Fruit fly (Drosophila melanogaster) whole organism, embryonic: ENCODE data around the gene CG6126.

Experiments used
- Atf-2 ChIP-seq: fragments of 200-800 bp; sonication (Bioruptor generic); optimal IDR thresholded peaks from 2 replicates; lab custom pipeline; 2016; ENCODE audit warnings: missing biosample characterization, missing genetic modification characterization
- Bdp1 ChIP-seq: fragments of 200-800 bp; sonication (Bioruptor generic); optimal IDR thresholded peaks from 3 replicates; lab custom pipeline; 2016; ENCODE audit warnings: missing biosample characterization, missing genetic modification characterization
- Bteb2 ChIP-seq: fragments of 200-800 bp; sonication (Bioruptor generic); optimal IDR thresholded peaks from 2 replicates; lab custom pipeline; 2016; ENCODE audit warnings: missing biosample characterization, missing genetic modification characterization
- CG11504 ChIP-seq: fragments of 200-800 bp; sonication (Bioruptor generic); optimal IDR thresholded peaks from 3 replicates; lab custom pipeline; 2019; ENCODE audit warnings: missing biosample characterization, mild to moderate bottlenecking, missing genetic modification characterization, moderate library complexity
- CG13296 ChIP-seq: fragments of 200-800 bp; sonication (Bioruptor generic); optimal IDR thresholded peaks from 3 replicates; lab custom pipeline; 2018; ENCODE audit warnings: missing biosample characterization, mild to moderate bottlenecking, missing genetic modification characterization
- CG14014 ChIP-seq: fragments of 200-800 bp; sonication (Bioruptor generic); IDR thresholded peaks from 2 replicates; pipeline ENCODE4 v1.3.6; 2022; ENCODE audit warnings: missing biosample characterization, missing genetic modification characterization
- CG14667 ChIP-seq: fragments of 200-800 bp; sonication (Bioruptor generic); IDR thresholded peaks from 2 replicates; pipeline ENCODE4 v1.3.6; 2022; ENCODE audit warnings: missing biosample characterization, missing genetic modification characterization
- CG14710 ChIP-seq: fragments of 200-800 bp; sonication (Bioruptor generic); optimal IDR thresholded peaks from 3 replicates; lab custom pipeline; 2019; ENCODE audit warnings: missing biosample characterization, mild to moderate bottlenecking, missing genetic modification characterization, moderate library complexity
- CG15696 ChIP-seq: fragments of 200-800 bp; sonication (Bioruptor generic); optimal IDR thresholded peaks from 2 replicates; lab custom pipeline; 2019; ENCODE audit warnings: missing biosample characterization, mild to moderate bottlenecking, missing genetic modification characterization, moderate library complexity
- CG18619 ChIP-seq: fragments of 200-800 bp; sonication (Bioruptor generic); optimal IDR thresholded peaks from 3 replicates; lab custom pipeline; 2017; ENCODE audit warnings: missing biosample characterization, mild to moderate bottlenecking, missing genetic modification characterization
- CG18764 ChIP-seq: fragments of 200-800 bp; sonication (Bioruptor generic); optimal IDR thresholded peaks from 3 replicates; lab custom pipeline; 2016; ENCODE audit warnings: missing biosample characterization, missing genetic modification characterization
- CG2199 ChIP-seq: fragments of 200-800 bp; sonication (Bioruptor generic); IDR thresholded peaks from 3 replicates; pipeline ENCODE4 v1.3.6; 2022; ENCODE audit warnings: missing biosample characterization, missing genetic modification characterization
- CG30020 ChIP-seq: fragments of 200-800 bp; optimal IDR thresholded peaks from 2 replicates; lab custom pipeline; 2019; ENCODE audit warnings: missing biosample characterization, mild to moderate bottlenecking, missing genetic modification characterization, moderate library complexity
- CG34224 ChIP-seq: fragments of 200-800 bp; sonication (Bioruptor generic); IDR thresholded peaks from 3 replicates; pipeline ENCODE4 v1.3.6; 2022; ENCODE audit warnings: missing biosample characterization, missing genetic modification characterization; ENCODE audit not compliant: partially characterized antibody
- CG4854 ChIP-seq: fragments of 200-800 bp; sonication (Bioruptor generic); optimal IDR thresholded peaks from 2 replicates; lab custom pipeline; 2016; ENCODE audit warnings: missing biosample characterization, missing genetic modification characterization, inconsistent platforms
- CG6854 ChIP-seq: fragments of 200-800 bp; sonication (Bioruptor generic); optimal IDR thresholded peaks from 3 replicates; lab custom pipeline; 2017; ENCODE audit warnings: missing biosample characterization, mild to moderate bottlenecking, missing genetic modification characterization
- CG7357 ChIP-seq: fragments of 200-800 bp; sonication (Bioruptor generic); IDR thresholded peaks from 3 replicates; pipeline ENCODE4 v1.3.6; 2022; ENCODE audit warnings: missing biosample characterization, missing genetic modification characterization
- CG7372 ChIP-seq: fragments of 200-800 bp; sonication (Bioruptor generic); IDR thresholded peaks from 2 replicates; pipeline ENCODE4 v1.3.6; 2022; ENCODE audit warnings: missing biosample characterization, missing genetic modification characterization
- CG8478 ChIP-seq: fragments of >200 bp; optimal IDR thresholded peaks from 2 replicates; lab custom pipeline; 2018
- CG8765 ChIP-seq: fragments of 200-800 bp; sonication (Bioruptor generic); IDR thresholded peaks from 2 replicates; pipeline ENCODE4 v1.3.6; 2022; ENCODE audit warnings: missing biosample characterization, missing genetic modification characterization
- Camta ChIP-seq: fragments of 200-800 bp; sonication (Bioruptor generic); optimal IDR thresholded peaks from 2 replicates; lab custom pipeline; 2016; ENCODE audit warnings: missing biosample characterization, missing genetic modification characterization
- Doc2 ChIP-seq: fragments of 200-800 bp; sonication (Bioruptor generic); IDR thresholded peaks from 2 replicates; pipeline ENCODE4 v1.3.6; 2022; ENCODE audit warnings: missing biosample characterization, missing genetic modification characterization
- H2.0 ChIP-seq: fragments of 200-800 bp; sonication (Bioruptor generic); IDR thresholded peaks from 2 replicates; pipeline ENCODE4 v1.3.6; 2022; ENCODE audit warnings: missing biosample characterization, missing genetic modification characterization
- HmgZ ChIP-seq: fragments of 200-800 bp; sonication (Bioruptor generic); optimal IDR thresholded peaks from 2 replicates; lab custom pipeline; 2018; ENCODE audit warnings: missing biosample characterization, mild to moderate bottlenecking, missing genetic modification characterization
- Hr51 ChIP-seq, 2 experiments: fragments of 200-800 bp; sonication (Bioruptor generic); optimal IDR thresholded peaks; 2 replicates in 1 of 2; 3 replicates in 1 of 2; lab custom pipeline; 2016 to 2018; ENCODE audit warnings: missing biosample characterization in 2 of 2, missing genetic modification characterization in 2 of 2, mild to moderate bottlenecking in 1 of 2, moderate library complexity in 1 of 2
- Kr ChIP-seq: fragments of 200-800 bp; sonication (Bioruptor generic); optimal IDR thresholded peaks from 2 replicates; lab custom pipeline; 2017; ENCODE audit warnings: missing biosample characterization, mild to moderate bottlenecking, missing genetic modification characterization
- MTF-1 ChIP-seq: fragments of 200-800 bp; sonication (Bioruptor generic); optimal IDR thresholded peaks from 2 replicates; lab custom pipeline; 2018; ENCODE audit warnings: missing biosample characterization, mild to moderate bottlenecking, missing genetic modification characterization, borderline replicate concordance
- Meics ChIP-seq: fragments of 200-800 bp; sonication (Bioruptor generic); optimal IDR thresholded peaks from 2 replicates; lab custom pipeline; 2017; ENCODE audit warnings: missing biosample characterization, mild to moderate bottlenecking, missing genetic modification characterization
- Nf-YA ChIP-seq: fragments of 200-800 bp; sonication (Bioruptor generic); IDR thresholded peaks from 2 replicates; pipeline ENCODE4 v1.3.6; 2022; ENCODE audit warnings: missing biosample characterization, missing genetic modification characterization
- Nf-YC ChIP-seq: fragments of 200-800 bp; optimal IDR thresholded peaks from 3 replicates; lab custom pipeline; 2019; ENCODE audit warnings: missing biosample characterization, mild to moderate bottlenecking, missing genetic modification characterization, moderate library complexity
- Poxn ChIP-seq: fragments of 200-800 bp; sonication (Bioruptor generic); IDR thresholded peaks from 2 replicates; pipeline ENCODE4 v1.3.6; 2022; ENCODE audit warnings: missing biosample characterization, missing genetic modification characterization
- Six4 ChIP-seq: fragments of 200-800 bp; sonication (Bioruptor generic); optimal IDR thresholded peaks from 2 replicates; lab custom pipeline; 2016; ENCODE audit warnings: missing biosample characterization, missing genetic modification characterization
- Spps ChIP-seq: fragments of 200-800 bp; sonication (Bioruptor generic); optimal IDR thresholded peaks from 2 replicates; lab custom pipeline; 2018; ENCODE audit warnings: missing biosample characterization, mild to moderate bottlenecking, missing genetic modification characterization
- Usf ChIP-seq: fragments of 200-800 bp; sonication (Bioruptor generic); optimal IDR thresholded peaks from 2 replicates; lab custom pipeline; 2017; ENCODE audit warnings: missing genotype, missing biosample characterization, missing genetic modification characterization
- amos ChIP-seq: fragments of 200-800 bp; sonication (Bioruptor generic); IDR thresholded peaks from 2 replicates; pipeline ENCODE4 v1.3.6; 2022; ENCODE audit warnings: missing biosample characterization, missing genetic modification characterization; ENCODE audit not compliant: partially characterized antibody
- cato ChIP-seq: fragments of 200-800 bp; sonication (Bioruptor generic); optimal IDR thresholded peaks from 2 replicates; lab custom pipeline; 2016; ENCODE audit warnings: missing biosample characterization, missing genetic modification characterization, borderline replicate concordance
- chinmo ChIP-seq: fragments of 200-800 bp; sonication (Bioruptor generic); IDR thresholded peaks from 4 replicates; pipeline ENCODE4 v1.3.6; 2022; ENCODE audit warnings: missing biosample characterization, missing genetic modification characterization; ENCODE audit not compliant: partially characterized antibody
- ci ChIP-seq: fragments of 200-800 bp; sonication (Bioruptor generic); IDR thresholded peaks from 3 replicates; pipeline ENCODE4 v1.3.6; 2022; ENCODE audit warnings: missing biosample characterization, missing genetic modification characterization
- eyg ChIP-seq: fragments of 200-800 bp; sonication (Bioruptor generic); optimal IDR thresholded peaks from 3 replicates; lab custom pipeline; 2016; ENCODE audit warnings: missing biosample characterization, missing genetic modification characterization
- fd96Cb ChIP-seq: fragments of 200-800 bp; sonication (Bioruptor generic); optimal IDR thresholded peaks from 2 replicates; lab custom pipeline; 2018; ENCODE audit warnings: missing biosample characterization, mild to moderate bottlenecking, missing genetic modification characterization, moderate library complexity
- fu2 ChIP-seq: fragments of 200-800 bp; sonication (Bioruptor generic); optimal IDR thresholded peaks from 2 replicates; lab custom pipeline; 2016; ENCODE audit warnings: missing biosample characterization, missing genetic modification characterization
- hkb ChIP-seq, 2 experiments: fragments of 200-800 bp in 1 of 2; fragments of >200 bp in 1 of 2; sonication (Bioruptor generic) in 1 of 2; IDR thresholded peaks in 1 of 2; optimal IDR thresholded peaks in 1 of 2; 2 replicates each; pipeline versions ENCODE4 v1.3.6 to Lab custom; 2017 to 2022; ENCODE audit warnings: missing biosample characterization in 1 of 2, missing genetic modification characterization in 1 of 2
- jumu ChIP-seq: fragments of 200-800 bp; sonication (Bioruptor generic); optimal IDR thresholded peaks from 3 replicates; lab custom pipeline; 2016; ENCODE audit warnings: missing biosample characterization, missing genetic modification characterization
- ken ChIP-seq: fragments of 200-800 bp; sonication (Bioruptor generic); IDR thresholded peaks from 3 replicates; pipeline ENCODE4 v1.3.6; 2022; ENCODE audit warnings: missing biosample characterization, missing genetic modification characterization
- klu ChIP-seq: fragments of 200-800 bp; sonication (Bioruptor generic); IDR thresholded peaks from 2 replicates; pipeline ENCODE4 v1.3.6; 2022; ENCODE audit warnings: missing biosample characterization, missing genetic modification characterization
- peb ChIP-seq: fragments of 200-800 bp; sonication (Bioruptor generic); IDR thresholded peaks from 2 replicates; pipeline ENCODE4 v1.3.6; 2022; ENCODE audit warnings: missing biosample characterization, missing genetic modification characterization
- pita ChIP-seq: fragments of 200-800 bp; sonication (Bioruptor generic); optimal IDR thresholded peaks from 2 replicates; lab custom pipeline; 2017; ENCODE audit warnings: missing biosample characterization, mild to moderate bottlenecking, missing genetic modification characterization
- row ChIP-seq: fragments of 200-800 bp; sonication (Bioruptor generic); IDR thresholded peaks from 3 replicates; pipeline ENCODE4 v1.3.6; 2022; ENCODE audit warnings: missing biosample characterization, missing genetic modification characterization
- vfl ChIP-seq: fragments of 200-800 bp; sonication (Bioruptor generic); optimal IDR thresholded peaks from 2 replicates; lab custom pipeline; 2016; ENCODE audit warnings: missing biosample characterization, missing genetic modification characterization
- wek ChIP-seq: fragments of 200-800 bp; sonication (Bioruptor generic); optimal IDR thresholded peaks from 3 replicates; lab custom pipeline; 2018; ENCODE audit warnings: missing biosample characterization, mild to moderate bottlenecking, missing genetic modification characterization, moderate library complexity

CG6126 gene

DNA sequence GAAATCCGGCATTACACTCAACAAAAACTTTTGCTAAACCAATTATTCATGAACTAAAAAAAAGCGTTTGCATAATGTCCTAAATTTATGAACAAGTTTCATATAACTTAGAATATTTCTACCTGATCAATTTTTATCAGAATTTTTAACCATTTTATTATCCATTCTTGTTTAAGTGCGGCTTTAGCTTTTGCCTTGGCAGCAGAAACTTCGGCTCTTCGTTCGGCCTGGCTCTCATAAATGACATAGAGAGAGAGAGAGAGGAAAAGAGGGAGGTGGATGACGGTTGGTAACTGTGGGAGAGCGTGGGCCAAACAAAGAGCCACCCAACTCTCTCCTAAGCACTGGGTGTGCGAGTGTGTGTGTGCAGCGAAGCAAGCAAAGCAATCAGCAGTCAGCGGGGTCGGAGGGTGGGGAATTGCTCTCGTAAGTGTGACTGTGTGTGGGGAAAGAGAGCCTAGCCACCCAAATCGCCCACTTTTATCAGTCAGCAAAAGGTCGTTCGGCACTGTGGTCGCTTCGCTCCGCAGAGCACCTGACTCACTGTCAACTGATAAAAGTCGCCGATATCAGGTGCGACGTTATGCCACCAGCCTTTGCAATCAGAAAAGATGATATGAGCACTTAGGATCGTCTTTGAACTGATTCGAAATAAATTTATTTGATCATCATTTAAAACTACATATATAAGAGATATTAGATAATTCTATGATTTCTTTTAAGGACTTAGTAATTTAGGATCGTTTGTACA is 21.7 kb upstream of the CG6126 start (continued):
- peak; percentile 98 for TF ChIP-seq fd96Cb
- TF ChIP-seq Six4 (GFP tag; lab: Kevin White, UChicago) = peak; percentile 96
- peak; percentile 96 for TF ChIP-seq HmgZ
- peak; percentile 75 for TF ChIP-seq Nf-YC (tag; lab: Kevin White, UChicago)
- TF ChIP-seq Meics (GFP tag; lab: Kevin White, UChicago) = peak; percentile 98
- peak; percentile 61 for TF ChIP-seq Kr (GFP tag; lab: Kevin White, UChicago)
- peak; percentile 88 for TF ChIP-seq Bdp1 (GFP tag; lab: Kevin White, UChicago)
- TF ChIP-seq ci (GFP tag; lab: Robert Waterston, UW) = no peak
- peak; percentile 94 for TF ChIP-seq CG7357 (GFP tag; lab: Robert Waterston, UW)
- peak; percentile 78 for TF ChIP-seq CG15696 (tag; lab: Kevin White, UChicago)
- no peak for TF ChIP-seq CG14014 (GFP tag; lab: Robert Waterston, UW)
- no peak for TF ChIP-seq pita
- peak; percentile 95 for TF ChIP-seq MTF-1 (GFP tag; lab: Kevin White, UChicago)
- TF ChIP-seq vfl (GFP tag; lab: Kevin White, UChicago) = peak; percentile 94
- peak; percentile 96 for TF ChIP-seq Atf-2 (GFP tag; lab: Kevin White, UChicago)
- peak; percentile 84 for TF ChIP-seq CG30020 (tag; lab: Kevin White, UChicago)
- TF ChIP-seq Nf-YA (GFP tag; lab: Robert Waterston, UW) = no peak
- no peak for TF ChIP-seq row
- TF ChIP-seq CG14667 (GFP tag; lab: Robert Waterston, UW) = no peak
- TF ChIP-seq jumu (GFP tag; lab: Kevin White, UChicago) = peak; percentile 98
- peak; percentile 97 to 98 for TF ChIP-seq Hr51 (GFP tag; optimal IDR thresholded peaks at IDR 0.05; lab: Kevin White, UChicago)
- no peak for TF ChIP-seq chinmo (GFP tag; lab: Robert Waterston, UW)
- TF ChIP-seq amos (GFP tag; lab: Robert Waterston, UW) = no peak
- peak; percentile 98 for TF ChIP-seq Bteb2
- TF ChIP-seq peb (GFP tag; lab: Robert Waterston, UW) = no peak
- no peak for TF ChIP-seq CG7372 (GFP tag; lab: Robert Waterston, UW)
- no peak for TF ChIP-seq CG8478 (lab: Kevin White, UChicago)
- no peak for TF ChIP-seq ken (GFP tag; lab: Robert Waterston, UW)
- no peak for TF ChIP-seq Doc2
- no peak for TF ChIP-seq CG34224 (GFP tag; lab: Robert Waterston, UW)
- TF ChIP-seq hkb (optimal IDR thresholded peaks at IDR 0.05; lab: Kevin White, UChicago) = no peak
- no peak for TF ChIP-seq hkb (GFP tag; IDR thresholded peaks at IDR 0.05; lab: Robert Waterston, UW)
- TF ChIP-seq cato (GFP tag; lab: Kevin White, UChicago) = peak; percentile 90
- peak; percentile 96 for TF ChIP-seq fu2 (GFP tag; lab: Kevin White, UChicago)
- TF ChIP-seq CG6854 (GFP tag; lab: Kevin White, UChicago) = peak; percentile 97
- peak; percentile 96 for TF ChIP-seq CG18764 (GFP tag; lab: Kevin White, UChicago)
- TF ChIP-seq wek (GFP tag; lab: Kevin White, UChicago) = peak; percentile 74
- no peak for TF ChIP-seq klu (GFP tag; lab: Robert Waterston, UW)
- TF ChIP-seq H2.0 (GFP tag; lab: Robert Waterston, UW) = no peak
- TF ChIP-seq CG11504 (tag; lab: Kevin White, UChicago) = peak; percentile 97
- peak; percentile 97 for TF ChIP-seq Camta
- TF ChIP-seq CG2199 (GFP tag; lab: Robert Waterston, UW) = no peak
- peak; percentile 89 for TF ChIP-seq Usf
- peak; percentile 98 for TF ChIP-seq eyg (GFP tag; lab: Kevin White, UChicago)
- peak; percentile 95 for TF ChIP-seq CG18619 (GFP tag; lab: Kevin White, UChicago)
- no peak for TF ChIP-seq CG8765 (GFP tag; lab: Robert Waterston, UW)
- TF ChIP-seq Poxn = no peak
- peak; percentile 97 for TF ChIP-seq CG14710 (tag; lab: Kevin White, UChicago)
- TF ChIP-seq CG13296 (GFP tag; lab: Kevin White, UChicago) = peak; percentile 98
- peak; percentile 99 for TF ChIP-seq Spps (tag; lab: Kevin White, UChicago)
- peak; percentile 97 for TF ChIP-seq CG4854 (GFP tag; lab: Kevin White, UChicago)
